Worm (Caenorhabditis elegans): ENCODE results near the gene srh-132.
"Not testable (repeated sequence)": the region's sequence is repeated elsewhere in the genome, so short reads cannot be mapped to it uniquely, and the experiment has no call there.

The srh-132 gene

DNA sequence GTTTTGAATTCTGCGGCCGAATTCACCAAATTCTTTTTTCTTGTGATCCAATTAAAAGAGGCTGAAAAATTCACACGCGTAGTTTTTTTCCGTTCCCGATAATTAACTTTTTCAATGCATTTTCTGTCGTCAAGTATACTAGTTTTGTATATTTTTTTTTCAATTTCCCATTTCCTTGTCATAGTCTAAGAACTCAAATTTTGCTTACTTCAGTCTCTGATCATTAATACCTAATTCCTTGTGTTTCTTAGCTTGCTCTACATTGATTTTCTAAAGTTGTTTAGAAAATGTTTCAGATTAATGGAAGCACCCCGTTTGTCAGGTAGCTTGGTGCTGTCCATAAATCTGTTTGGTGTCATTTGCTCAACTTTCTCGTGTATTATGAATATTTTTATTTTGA is 20.8 kb downstream of the srh-132 start, which contains the start of gene srbc-27:
srbc-27 (plus strand) TSS at position 301 of the 400 bp plus-strand sequence.
- TF ChIP-seq cog-1 (tag; optimal IDR thresholded peaks at IDR 0.05) = no peak
- TF ChIP-seq ztf-23 (GFP tag; IDR thresholded peaks at IDR 0.05) = no peak
- no peak for TF ChIP-seq klf-2 (GFP tag; conservative IDR thresholded peaks at IDR 0.05)
- no peak for TF ChIP-seq med-1 (GFP tag; optimal IDR thresholded peaks at IDR 0.05; ENCODE audit: insufficient read depth)
- no peak for TF ChIP-seq T22C8.4 (GFP tag; IDR thresholded peaks at IDR 0.05)
- no peak for TF ChIP-seq tab-1 (GFP tag; IDR thresholded peaks at IDR 0.05)
- no peak for TF ChIP-seq ref-1 (GFP tag; conservative IDR thresholded peaks at IDR 0.05)

DNA sequence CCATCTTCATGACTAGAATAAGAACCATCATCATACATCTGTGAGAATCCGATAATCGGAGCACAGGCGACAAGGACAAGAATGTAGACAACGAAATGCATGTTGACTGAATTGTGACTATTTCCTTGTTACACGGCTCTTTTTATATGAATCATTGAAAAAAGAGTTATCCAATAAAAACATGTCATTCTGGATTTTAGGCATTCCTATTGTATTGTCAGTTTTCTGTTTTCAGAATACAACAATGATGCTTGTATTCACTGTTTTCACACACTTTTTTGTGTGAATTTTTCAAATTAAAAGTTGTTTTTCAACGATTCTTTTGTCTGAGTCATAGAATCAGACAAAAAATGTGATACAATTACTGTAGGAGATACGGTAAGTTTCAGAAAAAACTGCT is 26.4 kb downstream of the srh-132 start, which contains the start of gene F20E11.18:
F20E11.18 (minus strand) TSS at position 101 of the 400 bp plus-strand sequence.
- TF ChIP-seq med-1 (GFP tag; optimal IDR thresholded peaks at IDR 0.05; ENCODE audit: insufficient read depth) = no peak
- TF ChIP-seq cog-1 (tag; optimal IDR thresholded peaks at IDR 0.05) = no peak
- no peak for TF ChIP-seq ztf-23 (GFP tag; IDR thresholded peaks at IDR 0.05)
- TF ChIP-seq tab-1 (GFP tag; IDR thresholded peaks at IDR 0.05) = no peak

DNA sequence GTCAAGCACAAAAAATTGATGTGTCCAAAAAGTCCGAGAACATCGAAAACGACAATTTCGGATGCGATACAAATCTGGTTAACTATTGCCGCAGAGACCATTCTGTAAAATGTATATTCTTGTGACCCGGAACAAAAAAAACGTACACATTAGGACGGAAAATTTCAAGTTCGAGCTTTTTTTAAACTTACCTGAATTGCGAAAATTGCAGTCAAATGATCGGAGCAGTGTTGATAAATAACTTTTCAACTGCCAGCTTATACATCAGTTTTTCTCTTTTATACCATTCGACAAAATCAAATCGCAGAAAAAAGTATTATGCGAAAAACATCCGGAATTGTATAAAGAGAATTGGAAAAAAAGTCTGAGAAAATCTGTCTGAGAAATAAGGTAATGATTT is 28.3 kb downstream of the srh-132 start, which contains the start of gene srsx-2:
srsx-2 (minus strand) TSS at position 101 of the 400 bp plus-strand sequence.
- TF ChIP-seq klf-2 (GFP tag; conservative IDR thresholded peaks at IDR 0.05) (no peak), ztf-29 (GFP tag; IDR thresholded peaks at IDR 0.05) (no peak), ref-1 (GFP tag; conservative IDR thresholded peaks at IDR 0.05) (no peak), med-1 (GFP tag; optimal IDR thresholded peaks at IDR 0.05; ENCODE audit: insufficient read depth) (no peak), cog-1 (tag; optimal IDR thresholded peaks at IDR 0.05) (no peak), flt-1 (GFP tag; IDR thresholded peaks at IDR 0.05) (no peak), tab-1 (GFP tag; IDR thresholded peaks at IDR 0.05) (no peak), ztf-23 (GFP tag; IDR thresholded peaks at IDR 0.05) (no peak), T22C8.4 (GFP tag; IDR thresholded peaks at IDR 0.05) (no peak)

DNA sequence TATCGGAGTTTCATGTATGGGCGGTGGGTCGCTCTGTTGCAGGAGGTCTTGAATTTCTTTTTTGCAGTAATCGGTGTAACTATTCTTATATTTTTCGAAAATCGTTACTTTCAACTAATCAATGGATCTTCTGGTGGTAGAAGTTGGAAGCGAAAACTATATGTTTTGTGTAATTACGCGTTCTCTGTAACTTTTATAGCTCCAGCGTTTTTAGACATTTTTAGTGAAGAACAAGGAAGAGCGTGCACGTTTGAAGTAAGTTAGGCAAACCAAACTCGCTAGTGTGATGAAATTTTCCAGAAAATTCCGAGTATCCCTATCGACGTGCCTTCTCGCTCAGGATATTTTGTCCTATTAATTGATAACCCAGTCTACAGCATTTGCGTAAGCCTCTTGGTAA is 29.4 kb downstream of the srh-132 start, which contains the start of gene srh-154:
srh-154 (plus strand) TSS at position 301 of the 400 bp plus-strand sequence.
- TF ChIP-seq ref-1 (GFP tag; conservative IDR thresholded peaks at IDR 0.05) = no peak
- no peak for TF ChIP-seq klf-2 (GFP tag; conservative IDR thresholded peaks at IDR 0.05)
- no peak for TF ChIP-seq cog-1 (tag; optimal IDR thresholded peaks at IDR 0.05)

DNA sequence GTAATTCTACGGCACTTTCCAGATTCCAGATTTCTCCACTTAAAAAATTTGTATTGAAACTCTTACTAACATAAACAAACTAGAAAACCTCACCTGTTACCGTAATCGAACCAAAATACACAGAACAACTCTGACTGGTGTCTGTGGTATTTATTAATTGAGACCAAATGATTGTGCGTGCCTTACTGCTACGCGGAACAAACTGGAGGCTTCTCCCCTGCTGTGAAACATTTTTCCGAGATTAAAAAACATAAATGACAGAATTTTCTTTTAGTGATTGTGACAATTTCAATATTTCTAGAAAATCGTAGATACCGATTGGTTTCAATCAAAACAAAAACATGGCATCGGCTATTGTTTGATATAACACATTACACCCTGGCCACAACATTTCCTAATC is 39.8 kb downstream of the srh-132 start:
- TF ChIP-seq T22C8.4 (GFP tag; IDR thresholded peaks at IDR 0.05) (no peak), ztf-29 (GFP tag; IDR thresholded peaks at IDR 0.05) (no peak), flt-1 (GFP tag; IDR thresholded peaks at IDR 0.05) (no peak), tab-1 (GFP tag; IDR thresholded peaks at IDR 0.05) (no peak), med-1 (GFP tag; optimal IDR thresholded peaks at IDR 0.05; ENCODE audit: insufficient read depth) (no peak), ztf-23 (GFP tag; IDR thresholded peaks at IDR 0.05) (no peak), klf-2 (GFP tag; conservative IDR thresholded peaks at IDR 0.05) (no peak), cog-1 (tag; optimal IDR thresholded peaks at IDR 0.05) (no peak), ref-1 (GFP tag; conservative IDR thresholded peaks at IDR 0.05) (no peak)

DNA sequence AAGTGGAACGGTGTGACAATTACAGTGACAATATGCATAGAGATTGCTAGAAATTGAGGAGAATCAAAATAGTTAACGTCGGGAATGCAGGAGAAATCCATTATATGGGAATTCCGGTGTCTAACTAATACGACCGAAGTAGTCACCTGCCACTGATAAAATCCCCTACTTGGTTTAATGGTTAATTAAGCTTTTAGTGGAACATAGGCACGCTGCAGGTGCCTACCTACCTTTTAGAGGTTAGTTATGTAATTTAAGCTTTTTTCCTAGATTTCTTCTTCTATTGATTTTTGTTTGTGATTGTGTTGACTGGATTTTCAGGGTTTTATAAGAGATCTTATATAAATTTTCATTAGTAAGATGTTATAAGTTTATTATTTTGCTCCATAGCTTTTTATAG is 46.1 kb downstream of the srh-132 start, which contains the start of gene srh-203:
srh-203 (minus strand) TSS at position 101 of the 400 bp plus-strand sequence.
- TF ChIP-seq tab-1 (GFP tag; IDR thresholded peaks at IDR 0.05); med-1 (GFP tag; optimal IDR thresholded peaks at IDR 0.05; ENCODE audit: insufficient read depth); ztf-23 (GFP tag; IDR thresholded peaks at IDR 0.05): not testable (repeated sequence)

DNA sequence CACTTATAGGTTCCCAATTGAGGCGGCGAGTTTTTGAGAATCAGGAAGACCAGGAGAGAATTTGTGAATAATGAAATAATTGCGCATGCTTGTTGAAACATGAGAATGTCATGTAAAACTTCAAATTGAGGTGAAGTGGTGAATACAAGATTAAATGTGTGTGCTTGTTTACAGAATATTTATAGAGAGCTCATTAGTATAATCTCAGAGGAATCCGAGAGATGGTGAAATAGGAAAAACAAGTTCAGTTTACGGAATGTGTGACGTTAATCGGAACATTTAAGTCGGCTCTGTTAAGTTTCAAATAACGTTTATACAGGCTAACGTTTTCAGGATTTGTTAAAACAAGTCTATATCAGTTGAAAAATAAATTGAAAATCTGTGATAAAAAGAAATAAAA is 48.0 kb downstream of the srh-132 start, which contains the start of gene str-200:
str-200 (minus strand) TSS at position 101 of the 400 bp plus-strand sequence.
- TF ChIP-seq ztf-23 (GFP tag; IDR thresholded peaks at IDR 0.05) (no peak), ztf-29 (GFP tag; IDR thresholded peaks at IDR 0.05) (no peak)

DNA sequence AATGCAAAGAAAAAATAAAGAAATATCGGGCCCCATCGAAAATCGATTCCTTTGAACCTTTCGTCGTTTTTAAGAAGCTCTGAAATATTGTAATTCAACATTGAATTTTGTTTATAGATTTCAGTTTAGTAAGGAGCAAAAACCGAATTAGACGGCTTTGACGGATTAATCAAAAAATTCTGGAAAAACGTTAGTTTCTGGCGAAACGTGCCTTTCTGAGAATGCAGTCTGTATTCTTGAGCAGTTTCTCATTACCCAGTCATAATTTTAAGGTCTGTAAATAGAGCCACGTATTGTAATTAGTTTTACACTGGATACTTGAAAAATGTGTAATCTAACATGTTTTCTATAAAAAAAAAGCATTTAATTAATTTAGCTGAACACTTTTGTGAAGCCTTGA is 50.0 kb downstream of the srh-132 start, which contains the start of gene srz-48:
srz-48 (minus strand) TSS at position 101 of the 400 bp plus-strand sequence.
- TF ChIP-seq ztf-29 (GFP tag; IDR thresholded peaks at IDR 0.05) = no peak
- TF ChIP-seq ref-1 (GFP tag; conservative IDR thresholded peaks at IDR 0.05) = no peak
